Fruit fly (Drosophila melanogaster): ENCODE results near the gene Osi11.

dm6 chr3R:6226997-6227562, 41.5 kb downstream of the Osi11 start, which contains the start of gene Osi5:
- TF ChIP-seq insv (optimal IDR thresholded peaks at IDR 0.05): no peak
- TF ChIP-seq ttk (optimal IDR thresholded peaks at IDR 0.05): no peak
- no peak for TF ChIP-seq psq (optimal IDR thresholded peaks at IDR 0.05)
- no peak for TF ChIP-seq Sin3A (optimal IDR thresholded peaks at IDR 0.05)
- TF ChIP-seq h (optimal IDR thresholded peaks at IDR 0.05): no peak
- TF ChIP-seq Myc (optimal IDR thresholded peaks at IDR 0.05): no peak
